Fruit fly (Drosophila melanogaster): ENCODE data around the gene GluRIIE.

DNA sequence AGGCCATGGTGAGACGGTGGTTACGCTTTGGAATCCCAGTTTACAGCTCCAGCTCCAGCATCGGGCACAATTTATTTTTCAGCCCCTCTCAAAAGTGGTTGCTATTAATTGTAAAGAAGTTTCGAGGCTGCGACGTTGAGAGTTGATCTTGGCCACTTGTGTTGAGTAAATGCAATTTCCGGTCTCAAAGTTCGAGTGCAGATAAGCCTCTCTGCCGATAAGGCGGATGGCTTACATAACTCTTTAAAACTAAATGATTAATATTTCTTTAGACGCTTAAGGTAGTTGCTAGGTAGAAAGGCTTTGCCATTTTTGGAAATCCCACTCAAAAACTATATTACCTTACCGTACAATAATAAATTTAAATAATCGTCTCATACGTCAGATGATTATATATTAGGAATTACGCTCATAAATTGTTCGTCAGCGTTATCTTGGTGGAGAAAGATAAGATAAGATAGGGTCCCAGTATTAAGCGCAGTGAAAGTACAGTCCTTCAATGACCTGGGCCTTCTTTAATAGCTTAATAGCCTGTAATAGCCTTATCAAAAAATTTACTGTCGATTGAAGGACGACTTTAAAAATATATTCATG, 42.9 kb downstream of the GluRIIE start:
- TF ChIP-seq CTCF (optimal IDR thresholded peaks at IDR 0.05) = no peak
- TF ChIP-seq CG8478 (optimal IDR thresholded peaks at IDR 0.05) = no peak

Data from S2 (cell line).